Fruit fly (Drosophila melanogaster): Measurements from ENCODE around the gene PICK1.

PICK1 gene

DNA sequence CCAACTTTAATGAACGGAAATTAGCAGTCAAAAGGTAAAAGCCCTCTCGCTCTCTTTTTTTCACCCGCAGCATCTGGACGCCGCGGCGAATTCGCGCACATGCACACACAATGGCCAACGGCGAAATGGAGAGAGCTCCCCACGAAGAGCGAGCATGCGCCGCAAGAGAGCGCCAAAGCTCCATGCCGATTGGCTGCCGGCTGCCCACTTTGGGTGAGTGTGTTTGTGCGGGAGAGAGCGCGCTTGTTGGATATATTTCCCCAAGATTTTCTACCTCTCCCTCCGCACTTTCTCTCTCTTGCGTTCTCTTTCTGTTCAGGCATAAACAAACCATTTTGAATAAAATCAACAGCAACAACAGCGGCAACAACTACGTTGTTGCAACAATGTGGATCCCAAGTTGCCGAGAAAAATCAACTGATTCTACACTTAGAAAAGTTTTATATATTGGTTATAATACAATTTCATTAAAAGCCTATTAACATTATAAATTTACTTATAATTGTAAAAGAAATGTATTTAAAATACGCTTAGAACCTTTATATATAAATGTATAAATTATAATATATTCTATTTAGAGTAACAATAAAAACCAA lies 39.0 kb upstream of the PICK1 start (continued):
- TF ChIP-seq oc (tag; optimal IDR thresholded peaks at IDR 0.05) (peak; percentile 20), CG10147 (GFP tag; optimal IDR thresholded peaks at IDR 0.05) (no peak), CG17612 (GFP tag; IDR thresholded peaks at IDR 0.05) (no peak), CG8089 (GFP tag; optimal IDR thresholded peaks at IDR 0.05) (no peak), CG15601 (tag; optimal IDR thresholded peaks at IDR 0.05) (no peak), ATbp (GFP tag; optimal IDR thresholded peaks at IDR 0.05) (no peak), disco-r (GFP tag; optimal IDR thresholded peaks at IDR 0.05) (no peak), CG12236 (GFP tag; optimal IDR thresholded peaks at IDR 0.05) (no peak), psq (GFP tag; optimal IDR thresholded peaks at IDR 0.05) (no peak), fd64A (GFP tag; optimal IDR thresholded peaks at IDR 0.05) (no peak), CG10321 (GFP tag; IDR thresholded peaks at IDR 0.05) (no peak), peb (GFP tag; IDR thresholded peaks at IDR 0.05) (no peak), CG13287 (GFP tag; IDR thresholded peaks at IDR 0.05; ENCODE audit: partially characterized antibody) (peak; percentile 29; the same call in 1 of the 2 replicates), ems (GFP tag; optimal IDR thresholded peaks at IDR 0.05) (no peak), Dek (tag; optimal IDR thresholded peaks at IDR 0.05) (no peak), dmrt99B (tag; optimal IDR thresholded peaks at IDR 0.05) (peak; percentile 4), Abd-B (GFP tag; optimal IDR thresholded peaks at IDR 0.05) (no peak), CG3838 (GFP tag; optimal IDR thresholded peaks at IDR 0.05) (no peak), gcm2 (GFP tag; optimal IDR thresholded peaks at IDR 0.05) (no peak), PHDP (tag; optimal IDR thresholded peaks at IDR 0.05) (no peak), Ets65A (GFP tag) (no peak), HLHmδ (GFP tag; optimal IDR thresholded peaks at IDR 0.05) (no peak), CG18599 (GFP tag; optimal IDR thresholded peaks at IDR 0.05) (no peak), CG8290 (GFP tag; optimal IDR thresholded peaks at IDR 0.05) (no peak), CG8290 (tag; optimal IDR thresholded peaks at IDR 0.05) (no peak), D19A (tag; optimal IDR thresholded peaks at IDR 0.05) (no peak), CG10267 (tag; optimal IDR thresholded peaks at IDR 0.05) (no peak), Nf-YC (tag; optimal IDR thresholded peaks at IDR 0.05) (peak; percentile 98), E2f1 (GFP tag; IDR thresholded peaks at IDR 0.05) (no peak), cwo (GFP tag; optimal IDR thresholded peaks at IDR 0.05) (no peak), sim (GFP tag; IDR thresholded peaks at IDR 0.05) (no peak), lmd (GFP tag; IDR thresholded peaks at IDR 0.05) (no peak), CG9797 (GFP tag; optimal IDR thresholded peaks at IDR 0.05) (no peak), Opbp (GFP tag; IDR thresholded peaks at IDR 0.05; ENCODE audit: partially characterized antibody) (no peak), CG13424 (tag; optimal IDR thresholded peaks at IDR 0.05) (no peak), ash1 (GFP tag; optimal IDR thresholded peaks at IDR 0.05) (no peak), CG4820 (GFP tag; optimal IDR thresholded peaks at IDR 0.05) (no peak), CG7987 (GFP tag; optimal IDR thresholded peaks at IDR 0.05) (no peak), Dad (GFP tag; optimal IDR thresholded peaks at IDR 0.05) (no peak), Dref (GFP tag; IDR thresholded peaks at IDR 0.05) (no peak), CG1529 (GFP tag; optimal IDR thresholded peaks at IDR 0.05) (no peak), CG9727 (GFP tag; optimal IDR thresholded peaks at IDR 0.05) (no peak), stwl (tag; optimal IDR thresholded peaks at IDR 0.05) (no peak), CG13775 (GFP tag; optimal IDR thresholded peaks at IDR 0.05) (no peak), sens (GFP tag) (peak; percentile 40), Xbp1 (GFP tag; optimal IDR thresholded peaks at IDR 0.05) (no peak), CG7786 (GFP tag; optimal IDR thresholded peaks at IDR 0.05) (no peak), Oaz (GFP tag; IDR thresholded peaks at IDR 0.05) (no peak), ewg (GFP tag; optimal IDR thresholded peaks at IDR 0.05) (peak; percentile 59), Nf-YA (GFP tag; IDR thresholded peaks at IDR 0.05) (peak; percentile 83), rib (GFP tag; IDR thresholded peaks at IDR 0.05) (no peak)
